Fruit fly (Drosophila melanogaster) whole organism, embryonic: Measurements from ENCODE around the gene yl.
A peak's percentile ranks its signal among the peaks of the same experiment; 100 is the strongest.

Experiments used
- Abd-B ChIP-seq: fragments of 200-800 bp; sonication (Bioruptor generic); optimal IDR thresholded peaks from 2 replicates; lab custom pipeline; 2018; ENCODE audit warnings: missing biosample characterization, mild to moderate bottlenecking, missing genetic modification characterization, moderate library complexity
- Atf6 ChIP-seq: fragments of 200-800 bp; sonication (Bioruptor generic); IDR thresholded peaks from 2 replicates; pipeline ENCODE4 v1.3.6; 2022; ENCODE audit warnings: missing biosample characterization, missing genetic modification characterization
- CG10321 ChIP-seq: fragments of 200-800 bp; sonication (Bioruptor generic); IDR thresholded peaks from 2 replicates; pipeline ENCODE4 v1.3.6; 2022; ENCODE audit warnings: missing biosample characterization, missing genetic modification characterization
- CG11085 ChIP-seq: fragments of 200-800 bp; sonication (Bioruptor generic); IDR thresholded peaks from 2 replicates; pipeline ENCODE4 v1.3.6; 2022; ENCODE audit warnings: missing biosample characterization, missing genetic modification characterization
- CG11696 ChIP-seq: fragments of 200-800 bp; sonication (Bioruptor generic); IDR thresholded peaks from 2 replicates; pipeline ENCODE4 v1.3.6; 2022; ENCODE audit warnings: missing biosample characterization, missing genetic modification characterization
- CG12659 ChIP-seq: fragments of 200-800 bp; sonication (Bioruptor generic); optimal IDR thresholded peaks from 3 replicates; lab custom pipeline; 2017; ENCODE audit warnings: mild to moderate bottlenecking, missing biosample characterization, missing genetic modification reagents, missing genetic modification characterization
- CG14860 ChIP-seq: fragments of 200-800 bp; sonication (Bioruptor generic); IDR thresholded peaks from 3 replicates; pipeline ENCODE4 v1.3.6; 2022; ENCODE audit warnings: missing biosample characterization, missing genetic modification characterization; ENCODE audit not compliant: partially characterized antibody
- CG1647 ChIP-seq: fragments of 200-800 bp; sonication (Bioruptor generic); optimal IDR thresholded peaks from 3 replicates; lab custom pipeline; 2016; ENCODE audit warnings: missing biosample characterization, missing genetic modification characterization
- CG16815 ChIP-seq: fragments of 200-800 bp; sonication (Bioruptor generic); optimal IDR thresholded peaks from 3 replicates; lab custom pipeline; 2017; ENCODE audit warnings: missing biosample characterization, mild to moderate bottlenecking, missing genetic modification characterization
- CG17385 ChIP-seq: fragments of 200-800 bp; sonication (Bioruptor generic); optimal IDR thresholded peaks from 3 replicates; lab custom pipeline; 2018; ENCODE audit warnings: missing biosample characterization, mild to moderate bottlenecking, missing genetic modification characterization
- CG1792 ChIP-seq: fragments of 200-800 bp; sonication (Bioruptor generic); optimal IDR thresholded peaks from 2 replicates; lab custom pipeline; 2016; ENCODE audit warnings: missing biosample characterization, missing genetic modification characterization
- CG2120 ChIP-seq: fragments of 200-800 bp; sonication (Bioruptor generic); optimal IDR thresholded peaks from 3 replicates; lab custom pipeline; 2016; ENCODE audit warnings: missing biosample characterization, missing genetic modification characterization
- CG3065 ChIP-seq: fragments of 200-800 bp; sonication (Bioruptor generic); optimal IDR thresholded peaks from 2 replicates; lab custom pipeline; 2016; ENCODE audit warnings: missing biosample characterization, missing genetic modification characterization
- CG31224 ChIP-seq: fragments of 200-800 bp; sonication (Bioruptor generic); IDR thresholded peaks from 2 replicates; pipeline ENCODE4 v1.3.6; 2022; ENCODE audit warnings: missing biosample characterization, missing genetic modification characterization
- CG3726 ChIP-seq: fragments of 200-800 bp; sonication (Bioruptor generic); IDR thresholded peaks from 3 replicates; pipeline ENCODE4, ENCODE4 v1.3.6; 2022; ENCODE audit warnings: missing biosample characterization, missing genetic modification characterization
- CG4854 ChIP-seq: fragments of 200-800 bp; sonication (Bioruptor generic); optimal IDR thresholded peaks from 2 replicates; lab custom pipeline; 2016; ENCODE audit warnings: missing biosample characterization, missing genetic modification characterization, inconsistent platforms
- CG7786 ChIP-seq: fragments of 200-800 bp; sonication (Bioruptor generic); optimal IDR thresholded peaks from 2 replicates; lab custom pipeline; 2016; ENCODE audit warnings: missing biosample characterization, missing genetic modification characterization
- CG8290 ChIP-seq, 3 experiments: fragments of 200-800 bp; sonication (Bioruptor generic); optimal IDR thresholded peaks; 2 replicates each; lab custom pipeline; 2016 to 2019; ENCODE audit warnings: missing biosample characterization in 3 of 3, missing genetic modification characterization in 3 of 3, mild to moderate bottlenecking in 2 of 3, moderate library complexity in 1 of 3
- CG9215 ChIP-seq: fragments of 200-800 bp; sonication (Bioruptor generic); IDR thresholded peaks from 2 replicates; pipeline ENCODE4 v1.3.6; 2022; ENCODE audit warnings: missing biosample characterization, missing genetic modification characterization
- CkIIα-i1 ChIP-seq: fragments of 200-800 bp; sonication (Bioruptor generic); IDR thresholded peaks from 2 replicates; pipeline ENCODE4 v1.3.6; 2022; ENCODE audit warnings: missing biosample characterization, missing genetic modification characterization
- Elba2 ChIP-seq: fragments of 200-800 bp; sonication (Bioruptor generic); optimal IDR thresholded peaks from 3 replicates; lab custom pipeline; 2016; ENCODE audit warnings: missing biosample characterization, missing genetic modification characterization
- Fer1 ChIP-seq: fragments of 200-800 bp; sonication (Bioruptor generic); optimal IDR thresholded peaks from 2 replicates; lab custom pipeline; 2017; ENCODE audit warnings: missing biosample characterization, mild to moderate bottlenecking, missing genetic modification characterization
- Fer3 ChIP-seq: fragments of 200-800 bp; sonication (Bioruptor generic); optimal IDR thresholded peaks from 2 replicates; lab custom pipeline; 2018; ENCODE audit warnings: missing biosample characterization, mild to moderate bottlenecking, missing genetic modification characterization, moderate library complexity
- HmgD ChIP-seq: fragments of 200-800 bp; sonication (Bioruptor generic); optimal IDR thresholded peaks from 3 replicates; lab custom pipeline; 2016; ENCODE audit warnings: missing biosample characterization, missing genetic modification characterization
- Med ChIP-seq: fragments of 200-800 bp; sonication (Bioruptor generic); peaks from one replicate; lab custom pipeline; 2016; ENCODE audit warnings: missing biosample characterization, missing genetic modification characterization, mild to moderate bottlenecking, inconsistent platforms, moderate library complexity
- Mes4 ChIP-seq: fragments of 200-800 bp; sonication (Bioruptor generic); optimal IDR thresholded peaks from 2 replicates; lab custom pipeline; 2016; ENCODE audit warnings: missing biosample characterization, missing genetic modification characterization
- Oli ChIP-seq: fragments of 200-800 bp; sonication (Bioruptor generic); optimal IDR thresholded peaks from 2 replicates; lab custom pipeline; 2018; ENCODE audit warnings: missing biosample characterization, mild to moderate bottlenecking, missing genetic modification characterization, moderate library complexity
- Six4 ChIP-seq: fragments of 200-800 bp; sonication (Bioruptor generic); optimal IDR thresholded peaks from 2 replicates; lab custom pipeline; 2016; ENCODE audit warnings: missing biosample characterization, missing genetic modification characterization
- Ssrp ChIP-seq: fragments of 200-800 bp; sonication (Bioruptor generic); optimal IDR thresholded peaks from 2 replicates; lab custom pipeline; 2018; ENCODE audit warnings: missing biosample characterization, mild to moderate bottlenecking, missing genetic modification characterization, moderate library complexity
- al ChIP-seq: fragments of 200-800 bp; sonication (Bioruptor generic); IDR thresholded peaks from 2 replicates; pipeline ENCODE4 v1.3.6; 2022; ENCODE audit warnings: missing biosample characterization, missing genetic modification characterization
- ase ChIP-seq: fragments of 200-800 bp; sonication (Bioruptor generic); IDR thresholded peaks from 3 replicates; pipeline ENCODE4 v1.3.6; 2022; ENCODE audit warnings: missing biosample characterization, missing genetic modification characterization
- ash1 ChIP-seq: fragments of 200-800 bp; sonication (Bioruptor generic); optimal IDR thresholded peaks from 2 replicates; lab custom pipeline; 2018; ENCODE audit warnings: missing biosample characterization, mild to moderate bottlenecking, missing genetic modification characterization
- esg ChIP-seq: fragments of 200-800 bp; sonication (Bioruptor generic); conservative IDR thresholded peaks from 2 replicates; pipeline ENCODE4 v1.3.6; 2022; ENCODE audit warnings: missing biosample characterization, missing genetic modification characterization
- fd3F ChIP-seq: fragments of 200-800 bp; sonication (Bioruptor generic); optimal IDR thresholded peaks from 2 replicates; lab custom pipeline; 2018; ENCODE audit warnings: missing biosample characterization, mild to moderate bottlenecking, missing genetic modification characterization, moderate library complexity
- fu2 ChIP-seq: fragments of 200-800 bp; sonication (Bioruptor generic); optimal IDR thresholded peaks from 2 replicates; lab custom pipeline; 2016; ENCODE audit warnings: missing biosample characterization, missing genetic modification characterization
- gro ChIP-seq: fragments of 200-800 bp; sonication (Bioruptor generic); optimal IDR thresholded peaks from 2 replicates; lab custom pipeline; 2016; ENCODE audit warnings: missing biosample characterization, missing genetic modification characterization
- gsb ChIP-seq: fragments of 200-800 bp; sonication (Bioruptor generic); IDR thresholded peaks from 2 replicates; pipeline ENCODE4 v1.3.6; 2022; ENCODE audit warnings: missing biosample characterization, missing genetic modification characterization
- hkb ChIP-seq, 2 experiments: fragments of 200-800 bp in 1 of 2; fragments of >200 bp in 1 of 2; sonication (Bioruptor generic) in 1 of 2; IDR thresholded peaks in 1 of 2; optimal IDR thresholded peaks in 1 of 2; 2 replicates each; pipeline versions ENCODE4 v1.3.6 to Lab custom; 2017 to 2022; ENCODE audit warnings: missing biosample characterization in 1 of 2, missing genetic modification characterization in 1 of 2
- ind ChIP-seq: fragments of 200-800 bp; sonication (Bioruptor generic); optimal IDR thresholded peaks from 3 replicates; lab custom pipeline; 2016; ENCODE audit warnings: missing biosample characterization, missing genetic modification characterization
- jigr1 ChIP-seq: fragments of 200-800 bp; sonication (Bioruptor generic); IDR thresholded peaks from 3 replicates; pipeline ENCODE4 v1.3.6; 2022; ENCODE audit warnings: missing biosample characterization, missing genetic modification characterization
- kah ChIP-seq: fragments of 200-800 bp; sonication (Bioruptor generic); optimal IDR thresholded peaks from 2 replicates; lab custom pipeline; 2018; ENCODE audit warnings: missing biosample characterization, mild to moderate bottlenecking, missing genetic modification characterization
- lilli ChIP-seq: fragments of 200-800 bp; sonication (Bioruptor generic); optimal IDR thresholded peaks from 3 replicates; lab custom pipeline; 2016; ENCODE audit warnings: missing biosample characterization, missing genetic modification characterization
- nom ChIP-seq: fragments of 200-800 bp; sonication (Bioruptor generic); optimal IDR thresholded peaks from 2 replicates; lab custom pipeline; 2017; ENCODE audit warnings: missing biosample characterization, missing genetic modification characterization, mild to moderate bottlenecking, moderate library complexity, missing genetic modification reagents
- oc ChIP-seq: fragments of 200-800 bp; sonication (Bioruptor generic); optimal IDR thresholded peaks from 2 replicates; lab custom pipeline; 2018; ENCODE audit warnings: missing biosample characterization, mild to moderate bottlenecking, missing genetic modification characterization, moderate library complexity
- pita ChIP-seq: fragments of 200-800 bp; sonication (Bioruptor generic); optimal IDR thresholded peaks from 2 replicates; lab custom pipeline; 2017; ENCODE audit warnings: missing biosample characterization, mild to moderate bottlenecking, missing genetic modification characterization
- ranshi ChIP-seq: fragments of 200-800 bp; sonication (Bioruptor generic); IDR thresholded peaks from 2 replicates; pipeline ENCODE4 v1.3.6; 2022; ENCODE audit warnings: missing biosample characterization, missing genetic modification characterization
- toy ChIP-seq: fragments of 200-800 bp; sonication (Bioruptor generic); IDR thresholded peaks from 2 replicates; pipeline ENCODE4 v1.3.6; 2022; ENCODE audit warnings: missing biosample characterization, missing genetic modification characterization
- usp ChIP-seq: fragments of >200 bp; optimal IDR thresholded peaks from 2 replicates; lab custom pipeline; 2017; ENCODE audit warnings: missing biosample characterization, missing genetic modification characterization
- wek ChIP-seq: fragments of 200-800 bp; sonication (Bioruptor generic); optimal IDR thresholded peaks from 3 replicates; lab custom pipeline; 2018; ENCODE audit warnings: missing biosample characterization, mild to moderate bottlenecking, missing genetic modification characterization, moderate library complexity

yl gene

dm6 chrX:14208426-14209208 lies 15.6 kb downstream of the yl start (continued):
- no peak for TF ChIP-seq Abd-B (GFP tag; lab: Kevin White, UChicago)
- peak; percentile 54 for TF ChIP-seq ranshi (GFP tag; lab: Robert Waterston, UW)
- no peak for TF ChIP-seq al
- no peak for TF ChIP-seq CG4854
- TF ChIP-seq nom (GFP tag; lab: Kevin White, UChicago) = peak; percentile 74
- TF ChIP-seq usp = no peak
- TF ChIP-seq fd3F (GFP tag; lab: Kevin White, UChicago) = no peak
- TF ChIP-seq CG3726 = no peak
- no peak for TF ChIP-seq CG7786
- TF ChIP-seq ind = peak; percentile 46
- TF ChIP-seq CG14860 (GFP tag; lab: Robert Waterston, UW) = no peak
- no peak for TF ChIP-seq jigr1 (GFP tag; lab: Robert Waterston, UW)
- TF ChIP-seq ash1 (GFP tag; lab: Kevin White, UChicago) = no peak
- TF ChIP-seq CG9215 (GFP tag; lab: Robert Waterston, UW) = no peak
- TF ChIP-seq gsb (GFP tag; lab: Robert Waterston, UW) = no peak
- no peak for TF ChIP-seq pita (GFP tag; lab: Kevin White, UChicago)
- TF ChIP-seq Atf6 (GFP tag; lab: Robert Waterston, UW) = no peak
- 0 out of 2 replicates have a peak, but pooled peaks have one; percentile 21 for TF ChIP-seq esg (GFP tag; lab: Robert Waterston, UW)
- no peak for TF ChIP-seq toy (GFP tag; lab: Robert Waterston, UW)
- peak; percentile 57 for TF ChIP-seq Ssrp (tag; lab: Kevin White, UChicago)
- no peak for TF ChIP-seq wek (GFP tag; lab: Kevin White, UChicago)
- TF ChIP-seq CkIIα-i1 = no peak
- 0 out of 3 replicates have a peak, but pooled peaks have one; percentile 56 for TF ChIP-seq ase (GFP tag; lab: Robert Waterston, UW)
- peak; percentile 48 for TF ChIP-seq CG12659 (GFP tag; lab: Kevin White, UChicago)
- TF ChIP-seq lilli (GFP tag; lab: Kevin White, UChicago) = peak; percentile 33
- peak; percentile 33 for TF ChIP-seq Fer1
- TF ChIP-seq CG10321 (GFP tag; lab: Robert Waterston, UW) = no peak
- TF ChIP-seq Oli (tag; lab: Kevin White, UChicago) = peak; percentile 65
- TF ChIP-seq HmgD = no peak
- no peak for TF ChIP-seq Elba2 (GFP tag; lab: Kevin White, UChicago)
- no peak for TF ChIP-seq fu2
- TF ChIP-seq CG11696 (GFP tag; lab: Robert Waterston, UW) = peak; percentile 94
- peak; percentile 57 for TF ChIP-seq CG8290 (GFP tag; optimal IDR thresholded peaks at IDR 0.05; lab: Kevin White, UChicago)
- TF ChIP-seq CG8290 (tag; optimal IDR thresholded peaks at IDR 0.05; lab: Kevin White, UChicago) = peak; percentile 7 to 28
- no peak for TF ChIP-seq CG3065 (GFP tag; lab: Kevin White, UChicago)
- no peak for TF ChIP-seq CG1647 (GFP tag; lab: Kevin White, UChicago)
- TF ChIP-seq CG16815 = no peak
- no peak for TF ChIP-seq gro (GFP tag; lab: Kevin White, UChicago)
- TF ChIP-seq hkb (optimal IDR thresholded peaks at IDR 0.05; lab: Kevin White, UChicago) = no peak
- peak; percentile 82 for TF ChIP-seq hkb (GFP tag; IDR thresholded peaks at IDR 0.05; lab: Robert Waterston, UW)
- no peak for TF ChIP-seq CG1792 (GFP tag; lab: Kevin White, UChicago)
- peak; percentile 59 for TF ChIP-seq CG17385
- peak; percentile 29 for TF ChIP-seq CG2120
- peak; percentile 68 for TF ChIP-seq Med (GFP tag; lab: Kevin White, UChicago)
- peak; percentile 3 for TF ChIP-seq Mes4
- no peak for TF ChIP-seq CG31224 (GFP tag; lab: Robert Waterston, UW)
- TF ChIP-seq Fer3 = peak; percentile 35
- TF ChIP-seq CG11085 (GFP tag; lab: Robert Waterston, UW) = no peak
- TF ChIP-seq kah = peak; percentile 49
- TF ChIP-seq oc (tag; lab: Kevin White, UChicago) = no peak
- TF ChIP-seq Six4 (GFP tag; lab: Kevin White, UChicago) = peak; percentile 58
